Fruit fly (Drosophila melanogaster): ENCODE data around the gene CG13606.
A peak's percentile ranks its signal among the peaks of the same experiment; 100 is the strongest.

CG13606 gene

dm6 chr3R:24193373-24193879 lies 21.0 kb downstream of the CG13606 start, which contains the start of the genes SMC6 and CG6204:
TSS of gene SMC6 (minus strand) at chr3R:24193423.
TSS of gene CG6204 (plus strand) at chr3R:24193832.
- TF ChIP-seq lz (GFP tag; optimal IDR thresholded peaks at IDR 0.05) (peak; percentile 96), OdsH (GFP tag; optimal IDR thresholded peaks at IDR 0.05) (peak; percentile 97), vri (GFP tag; optimal IDR thresholded peaks at IDR 0.05) (no peak), CG8632 (GFP tag; optimal IDR thresholded peaks at IDR 0.05) (peak; percentile 95), Smox (GFP tag; optimal IDR thresholded peaks at IDR 0.05) (peak; percentile 95), CG31627 (GFP tag; optimal IDR thresholded peaks at IDR 0.05) (peak; percentile 97), CG16779 (tag; optimal IDR thresholded peaks at IDR 0.05) (peak; percentile 76), CG3919 (GFP tag; optimal IDR thresholded peaks at IDR 0.05) (peak; percentile 96), CG11294 (GFP tag; IDR thresholded peaks at IDR 0.05) (peak; percentile 91), CG8319 (GFP tag; optimal IDR thresholded peaks at IDR 0.05) (peak; percentile 92), dsx (GFP tag; optimal IDR thresholded peaks at IDR 0.05; ENCODE audit: poor library complexity, severe bottlenecking) (peak; percentile 93), CG6792 (GFP tag; optimal IDR thresholded peaks at IDR 0.05) (peak; percentile 95), svp (GFP tag) (peak; percentile 97), fkh (GFP tag; optimal IDR thresholded peaks at IDR 0.05) (peak; percentile 74), net (GFP tag; optimal IDR thresholded peaks at IDR 0.05) (peak; percentile 90), CG6276 (GFP tag; optimal IDR thresholded peaks at IDR 0.05) (no peak), dac (GFP tag; optimal IDR thresholded peaks at IDR 0.05) (peak; percentile 76), Blimp-1 (GFP tag; optimal IDR thresholded peaks at IDR 0.05) (peak; percentile 78), CG15336 (GFP tag; IDR thresholded peaks at IDR 0.05) (peak; percentile 94), CG8119 (GFP tag; IDR thresholded peaks at IDR 0.05) (peak; percentile 96), fd85E (GFP tag; optimal IDR thresholded peaks at IDR 0.05) (peak; percentile 85), CG9139 (GFP tag; optimal IDR thresholded peaks at IDR 0.05) (peak; percentile 86), CG6808 (GFP tag; optimal IDR thresholded peaks at IDR 0.05) (peak; percentile 90), CG7368 (GFP tag; optimal IDR thresholded peaks at IDR 0.05) (peak; percentile 94), CG1621 (tag; optimal IDR thresholded peaks at IDR 0.05) (peak; percentile 91), ss (GFP tag; optimal IDR thresholded peaks at IDR 0.05) (peak in 1 of 2 experiments; percentile 93), pdm3 (GFP tag; optimal IDR thresholded peaks at IDR 0.05) (peak; percentile 97), eg (GFP tag; IDR thresholded peaks at IDR 0.05) (peak; percentile 97), CG11902 (GFP tag; optimal IDR thresholded peaks at IDR 0.05) (peak; percentile 96), topi (GFP tag; optimal IDR thresholded peaks at IDR 0.05) (peak; percentile 95), Sox15 (GFP tag; optimal IDR thresholded peaks at IDR 0.05) (peak; percentile 96), CG34406 (GFP tag; optimal IDR thresholded peaks at IDR 0.05) (peak; percentile 94), Gug (GFP tag; IDR thresholded peaks at IDR 0.05) (peak; percentile 94), cyc (GFP tag; optimal IDR thresholded peaks at IDR 0.05) (peak; percentile 97), Lpt (GFP tag; optimal IDR thresholded peaks at IDR 0.05) (peak; percentile 93), Eip93F (GFP tag; optimal IDR thresholded peaks at IDR 0.05) (peak; percentile 82), Eip78C (GFP tag) (peak; percentile 99), acj6 (GFP tag; optimal IDR thresholded peaks at IDR 0.05) (peak; percentile 96), CG4318 (GFP tag; optimal IDR thresholded peaks at IDR 0.05) (peak; percentile 88), Sox102F (GFP tag; optimal IDR thresholded peaks at IDR 0.05) (peak; percentile 93), CG6163 (GFP tag; IDR thresholded peaks at IDR 0.05) (peak; percentile 96), CG6854 (GFP tag; optimal IDR thresholded peaks at IDR 0.05) (peak; percentile 83), Ets96B (tag; optimal IDR thresholded peaks at IDR 0.05) (peak; percentile 96), Hr39 (GFP tag; optimal IDR thresholded peaks at IDR 0.05) (peak; percentile 96), fd59A (GFP tag; optimal IDR thresholded peaks at IDR 0.05) (peak; percentile 90), CG10631 (GFP tag; optimal IDR thresholded peaks at IDR 0.05) (peak; percentile 95), Hr4 (GFP tag; optimal IDR thresholded peaks at IDR 0.05) (peak; percentile 97), esn (GFP tag; optimal IDR thresholded peaks at IDR 0.05) (peak; percentile 97), Hr38 (GFP tag; optimal IDR thresholded peaks at IDR 0.05) (no peak), CG32006 (GFP tag; optimal IDR thresholded peaks at IDR 0.05) (peak; percentile 95), Ets21C (GFP tag; optimal IDR thresholded peaks at IDR 0.05) (peak; percentile 95), salr (GFP tag; optimal IDR thresholded peaks at IDR 0.05) (peak in 1 of 2 experiments; percentile 89)
